Fruit fly (Drosophila melanogaster) whole organism, embryonic: ENCODE results near the gene CG32832.

Experiments
- Blimp-1 ChIP-seq: fragments of 200-800 bp; sonication (Bioruptor generic); optimal IDR thresholded peaks from 3 replicates; lab custom pipeline; 2018; ENCODE audit warnings: missing biosample characterization, missing genetic modification characterization, mild to moderate bottlenecking, moderate library complexity, missing genetic modification reagents
- CG11504 ChIP-seq: fragments of 200-800 bp; sonication (Bioruptor generic); optimal IDR thresholded peaks from 3 replicates; lab custom pipeline; 2019; ENCODE audit warnings: missing biosample characterization, mild to moderate bottlenecking, missing genetic modification characterization, moderate library complexity
- CG12391 ChIP-seq: fragments of 200-800 bp; sonication (Bioruptor generic); optimal IDR thresholded peaks from 3 replicates; lab custom pipeline; 2018; ENCODE audit warnings: missing biosample characterization, mild to moderate bottlenecking, missing genetic modification characterization, moderate library complexity
- CG15269 ChIP-seq: fragments of 200-800 bp; sonication (Bioruptor generic); optimal IDR thresholded peaks from 2 replicates; lab custom pipeline; 2018; ENCODE audit warnings: missing biosample characterization, mild to moderate bottlenecking, missing genetic modification characterization, moderate library complexity
- CG15479 ChIP-seq: fragments of 200-800 bp; sonication (Bioruptor generic); optimal IDR thresholded peaks from 3 replicates; lab custom pipeline; 2019; ENCODE audit warnings: missing biosample characterization, mild to moderate bottlenecking, missing genetic modification characterization, moderate library complexity
- CG17328 ChIP-seq: fragments of 200-800 bp; sonication (Bioruptor generic); IDR thresholded peaks from 2 replicates; pipeline ENCODE4 v1.3.6; 2022; ENCODE audit warnings: missing biosample characterization, missing genetic modification characterization
- CG17359 ChIP-seq: fragments of 200-800 bp; sonication (Bioruptor generic); optimal IDR thresholded peaks from 3 replicates; lab custom pipeline; 2018; ENCODE audit warnings: missing biosample characterization, mild to moderate bottlenecking, missing genetic modification characterization, moderate library complexity
- CG17361 ChIP-seq: fragments of 200-800 bp; sonication (Bioruptor generic); IDR thresholded peaks from 3 replicates; pipeline ENCODE4 v1.3.6; 2022; ENCODE audit warnings: missing biosample characterization, missing genetic modification characterization
- CG17829 ChIP-seq: fragments of 200-800 bp; optimal IDR thresholded peaks from 2 replicates; lab custom pipeline; 2019; ENCODE audit warnings: missing biosample characterization, mild to moderate bottlenecking, missing genetic modification characterization, moderate library complexity
- CG2199 ChIP-seq: fragments of 200-800 bp; sonication (Bioruptor generic); IDR thresholded peaks from 3 replicates; pipeline ENCODE4 v1.3.6; 2022; ENCODE audit warnings: missing biosample characterization, missing genetic modification characterization
- CG2678 ChIP-seq: fragments of 200-800 bp; sonication (Bioruptor generic); optimal IDR thresholded peaks from 3 replicates; lab custom pipeline; 2019; ENCODE audit warnings: missing biosample characterization, mild to moderate bottlenecking, missing genetic modification characterization, moderate library complexity
- CG2712 ChIP-seq: fragments of 200-800 bp; optimal IDR thresholded peaks from 3 replicates; lab custom pipeline; 2019; ENCODE audit warnings: missing biosample characterization, mild to moderate bottlenecking, missing genetic modification characterization, moderate library complexity
- CG2889 ChIP-seq: fragments of 200-800 bp; sonication (Bioruptor generic); IDR thresholded peaks from 3 replicates; pipeline ENCODE4 v1.3.6; 2022; ENCODE audit warnings: missing biosample characterization, missing genetic modification characterization
- CG31441 ChIP-seq: fragments of 200-800 bp; sonication (Bioruptor generic); IDR thresholded peaks from 2 replicates; pipeline ENCODE4 v1.3.6; 2022; ENCODE audit warnings: missing biosample characterization, missing genetic modification characterization
- CG3163 ChIP-seq: fragments of 200-800 bp; sonication (Bioruptor generic); optimal IDR thresholded peaks from 3 replicates; lab custom pipeline; 2016; ENCODE audit warnings: missing biosample characterization, missing genetic modification characterization
- CG7839 ChIP-seq: fragments of 200-800 bp; sonication (Bioruptor generic); optimal IDR thresholded peaks from 3 replicates; lab custom pipeline; 2018; ENCODE audit warnings: missing biosample characterization, mild to moderate bottlenecking, missing genetic modification characterization, moderate library complexity
- CG8089 ChIP-seq: fragments of 200-800 bp; sonication (Bioruptor generic); optimal IDR thresholded peaks from 3 replicates; lab custom pipeline; 2016; ENCODE audit warnings: missing biosample characterization, missing genetic modification characterization
- CTCF ChIP-seq: fragments of 200-800 bp; sonication (Bioruptor generic); optimal IDR thresholded peaks from 2 replicates; lab custom pipeline; 2017; ENCODE audit warnings: missing biosample characterization, mild to moderate bottlenecking, missing genetic modification characterization, moderate library complexity
- D19A ChIP-seq: fragments of 200-800 bp; optimal IDR thresholded peaks from 3 replicates; lab custom pipeline; 2019; ENCODE audit warnings: missing biosample characterization, mild to moderate bottlenecking, missing genetic modification characterization, moderate library complexity
- Dp ChIP-seq: fragments of 200-800 bp; sonication (Bioruptor generic); optimal IDR thresholded peaks from 2 replicates; lab custom pipeline; 2018; ENCODE audit warnings: missing biosample characterization, mild to moderate bottlenecking, missing genetic modification characterization, moderate library complexity
- Fer1 ChIP-seq: fragments of 200-800 bp; sonication (Bioruptor generic); optimal IDR thresholded peaks from 2 replicates; lab custom pipeline; 2017; ENCODE audit warnings: missing biosample characterization, mild to moderate bottlenecking, missing genetic modification characterization
- GATAe ChIP-seq: fragments of 200-800 bp; sonication (Bioruptor generic); conservative IDR thresholded peaks from 2 replicates; pipeline ENCODE4 v1.3.6; 2022; ENCODE audit warnings: missing biosample characterization, missing genetic modification characterization
- Hmr ChIP-seq: fragments of 200-800 bp; sonication (Bioruptor generic); optimal IDR thresholded peaks from 3 replicates; lab custom pipeline; 2017; ENCODE audit warnings: mild to moderate bottlenecking, missing biosample characterization, missing genetic modification reagents, missing genetic modification characterization
- Hr51 ChIP-seq, 2 experiments: fragments of 200-800 bp; sonication (Bioruptor generic); optimal IDR thresholded peaks; 2 replicates in 1 of 2; 3 replicates in 1 of 2; lab custom pipeline; 2016 to 2018; ENCODE audit warnings: missing biosample characterization in 2 of 2, missing genetic modification characterization in 2 of 2, mild to moderate bottlenecking in 1 of 2, moderate library complexity in 1 of 2
- Lpt ChIP-seq: fragments of >200 bp; optimal IDR thresholded peaks from 2 replicates; lab custom pipeline; 2018; ENCODE audit warnings: missing biosample characterization, missing genetic modification characterization
- Med ChIP-seq: fragments of 200-800 bp; sonication (Bioruptor generic); peaks from one replicate; lab custom pipeline; 2016; ENCODE audit warnings: missing biosample characterization, missing genetic modification characterization, mild to moderate bottlenecking, inconsistent platforms, moderate library complexity
- NC2β ChIP-seq: fragments of 200-800 bp; sonication (Bioruptor generic); optimal IDR thresholded peaks from 2 replicates; lab custom pipeline; 2016; ENCODE audit warnings: missing biosample characterization, missing genetic modification characterization
- PHDP ChIP-seq: fragments of 200-800 bp; sonication (Bioruptor generic); optimal IDR thresholded peaks from 3 replicates; lab custom pipeline; 2018; ENCODE audit warnings: missing biosample characterization, mild to moderate bottlenecking, missing genetic modification characterization, moderate library complexity
- Rfx ChIP-seq: fragments of 200-800 bp; sonication (Bioruptor generic); IDR thresholded peaks from 2 replicates; pipeline ENCODE4 v1.3.6; 2022; ENCODE audit warnings: missing biosample characterization, missing genetic modification characterization
- Side ChIP-seq: fragments of 200-800 bp; sonication (Bioruptor generic); optimal IDR thresholded peaks from 2 replicates; lab custom pipeline; 2016; ENCODE audit warnings: missing biosample characterization, missing genetic modification characterization
- cad ChIP-seq: fragments of >200 bp; optimal IDR thresholded peaks from 2 replicates; lab custom pipeline; 2017; ENCODE audit warnings: missing biosample characterization, missing genetic modification characterization
- ftz-f1 ChIP-seq: fragments of 200-800 bp; sonication (Bioruptor generic); optimal IDR thresholded peaks from 2 replicates; lab custom pipeline; 2016; ENCODE audit warnings: missing biosample characterization, missing genetic modification characterization
- gcm ChIP-seq: fragments of 200-800 bp; sonication (Bioruptor generic); optimal IDR thresholded peaks from 2 replicates; lab custom pipeline; 2019; ENCODE audit warnings: missing biosample characterization, mild to moderate bottlenecking, missing genetic modification characterization, moderate library complexity
- gem ChIP-seq: fragments of 200-800 bp; sonication (Bioruptor generic); optimal IDR thresholded peaks from 2 replicates; lab custom pipeline; 2019; ENCODE audit warnings: missing biosample characterization, mild to moderate bottlenecking, missing genetic modification characterization, moderate library complexity
- grau ChIP-seq: fragments of 200-800 bp; optimal IDR thresholded peaks from 3 replicates; lab custom pipeline; 2019; ENCODE audit warnings: missing biosample characterization, mild to moderate bottlenecking, missing genetic modification characterization, moderate library complexity
- nerfin-1 ChIP-seq: fragments of 200-800 bp; sonication (Bioruptor generic); optimal IDR thresholded peaks from 3 replicates; lab custom pipeline; 2019; ENCODE audit warnings: missing biosample characterization, mild to moderate bottlenecking, missing genetic modification characterization, moderate library complexity
- phol ChIP-seq: fragments of 200-800 bp; sonication (Bioruptor generic); optimal IDR thresholded peaks from 3 replicates; lab custom pipeline; 2018; ENCODE audit warnings: missing biosample characterization, mild to moderate bottlenecking, missing genetic modification characterization, moderate library complexity
- pita ChIP-seq: fragments of 200-800 bp; sonication (Bioruptor generic); optimal IDR thresholded peaks from 2 replicates; lab custom pipeline; 2017; ENCODE audit warnings: missing biosample characterization, mild to moderate bottlenecking, missing genetic modification characterization
- row ChIP-seq: fragments of 200-800 bp; sonication (Bioruptor generic); IDR thresholded peaks from 3 replicates; pipeline ENCODE4 v1.3.6; 2022; ENCODE audit warnings: missing biosample characterization, missing genetic modification characterization
- sim ChIP-seq: fragments of 200-800 bp; sonication (Bioruptor generic); IDR thresholded peaks from 2 replicates; pipeline ENCODE4 v1.3.6; 2022; ENCODE audit warnings: missing biosample characterization, missing genetic modification characterization
- stc ChIP-seq: fragments of 200-800 bp; sonication (Bioruptor generic); IDR thresholded peaks from 2 replicates; pipeline ENCODE4 v1.3.6; 2022; ENCODE audit warnings: missing biosample characterization, missing genetic modification characterization
- stwl ChIP-seq: fragments of 200-800 bp; sonication (Bioruptor generic); optimal IDR thresholded peaks from 3 replicates; lab custom pipeline; 2018; ENCODE audit warnings: missing biosample characterization, mild to moderate bottlenecking, missing genetic modification characterization, moderate library complexity
- unpg ChIP-seq: fragments of 200-800 bp; sonication (Bioruptor generic); optimal IDR thresholded peaks from 3 replicates; lab custom pipeline; 2018; ENCODE audit warnings: missing biosample characterization, mild to moderate bottlenecking, missing genetic modification characterization, moderate library complexity
- wek ChIP-seq: fragments of 200-800 bp; sonication (Bioruptor generic); optimal IDR thresholded peaks from 3 replicates; lab custom pipeline; 2018; ENCODE audit warnings: missing biosample characterization, mild to moderate bottlenecking, missing genetic modification characterization, moderate library complexity

CG32832 gene

DNA sequence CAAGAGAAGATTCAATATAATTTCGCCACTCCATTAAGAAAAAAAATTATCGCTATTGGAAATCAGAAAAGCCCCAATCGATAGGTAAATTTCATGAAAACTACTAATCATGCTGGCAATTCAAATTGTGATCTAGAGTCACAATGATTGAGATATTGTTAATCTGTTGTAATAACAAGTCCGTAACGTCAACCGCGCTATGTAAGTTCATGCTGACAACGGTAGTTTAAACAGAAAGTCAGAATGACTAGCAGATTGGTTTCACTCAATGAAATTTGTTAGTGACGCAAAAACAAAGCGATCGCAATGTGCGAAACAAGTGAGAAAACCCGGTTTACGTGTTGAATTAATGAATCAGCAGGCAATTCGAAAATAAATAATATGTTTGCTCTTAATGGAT, 22.0 kb downstream of the CG32832 start (continued):
- TF ChIP-seq CG15479: no peak
- TF ChIP-seq Dp (GFP tag; lab: Kevin White, UChicago): no peak
- no peak for TF ChIP-seq Lpt (GFP tag; lab: Kevin White, UChicago)
- TF ChIP-seq cad (GFP tag; lab: Kevin White, UChicago): no peak
- TF ChIP-seq, all 482 proteins: peak for 0

DNA sequence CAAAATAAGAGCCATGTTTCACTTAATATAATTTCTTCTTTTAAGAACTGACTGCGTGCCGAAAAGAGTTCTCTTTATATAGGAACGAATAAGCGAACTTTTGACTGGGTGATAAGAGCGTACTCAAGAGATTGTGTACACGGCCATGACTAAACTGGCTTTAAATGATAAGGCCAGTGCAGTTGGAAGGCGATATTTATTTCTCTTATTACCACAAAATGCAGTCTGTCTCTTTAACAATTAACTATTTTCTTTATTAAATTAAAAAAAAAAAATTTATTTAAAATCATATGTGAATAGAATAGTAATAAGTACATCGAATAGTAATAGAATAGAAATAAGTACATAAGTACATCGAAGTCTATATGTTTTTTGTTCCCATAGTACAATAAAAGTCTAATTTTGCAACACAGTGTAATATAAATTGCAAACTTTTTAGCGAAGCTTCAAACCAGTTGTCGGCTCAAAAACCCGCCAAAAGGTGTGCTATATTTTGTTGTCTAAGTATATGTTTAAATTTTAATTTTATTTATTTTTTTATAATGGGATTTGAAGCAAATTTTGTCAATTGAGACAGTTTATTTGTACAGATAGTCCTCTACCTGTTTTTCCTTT, 26.7 kb downstream of the CG32832 start, which contains the start of gene CG31810:
CG31810 (minus strand) TSS at position 51 of the 615 bp plus-strand sequence.
- TF ChIP-seq CG8089 (GFP tag; lab: Kevin White, UChicago) (no peak), gcm (GFP tag; lab: Kevin White, UChicago) (peak; percentile 12), ftz-f1 (GFP tag; lab: Kevin White, UChicago) (no peak), stc (GFP tag; lab: Robert Waterston, UW) (0 out of 2 replicates have a peak, but pooled peaks have one; percentile 8), NC2β (GFP tag; lab: Kevin White, UChicago) (no peak), CG17361 (0 out of 3 replicates have a peak, but pooled peaks have one; percentile 20), Side (GFP tag; lab: Kevin White, UChicago) (no peak), wek (GFP tag; lab: Kevin White, UChicago) (no peak), GATAe (GFP tag; lab: Robert Waterston, UW) (no peak), CG2712 (tag; lab: Kevin White, UChicago) (peak; percentile 17), CG17359 (peak; percentile 42), D19A (tag; lab: Kevin White, UChicago) (peak; percentile 16), phol (tag; lab: Kevin White, UChicago) (peak; percentile 2), sim (GFP tag; lab: Robert Waterston, UW) (no peak), CG31441 (peak; percentile 32; the same call in 1 of the 2 replicates), gem (tag; lab: Kevin White, UChicago) (peak; percentile 41), CG12391 (tag; lab: Kevin White, UChicago) (peak; percentile 17), Blimp-1 (GFP tag; lab: Kevin White, UChicago) (peak; percentile 4), CG17829 (tag; lab: Kevin White, UChicago) (peak; percentile 2), Med (GFP tag; lab: Kevin White, UChicago) (peak; percentile 11), Fer1 (GFP tag; lab: Kevin White, UChicago) (peak; percentile 8), CG2678 (tag; lab: Kevin White, UChicago) (peak; percentile 30), Hr51 (GFP tag; optimal IDR thresholded peaks at IDR 0.05; lab: Kevin White, UChicago) (peak in 1 of 2 experiments; percentile 21), CG2199 (GFP tag; lab: Robert Waterston, UW) (peak; percentile 7; the same call in 1 of the 3 replicates), CG3163 (GFP tag; lab: Kevin White, UChicago) (peak; percentile 76), CG15269 (peak; percentile 23), grau (tag; lab: Kevin White, UChicago) (peak; percentile 17), CG7839 (tag; lab: Kevin White, UChicago) (peak; percentile 15), pita (GFP tag; lab: Kevin White, UChicago) (peak; percentile 3), stwl (tag; lab: Kevin White, UChicago) (peak; percentile 16), CG11504 (tag; lab: Kevin White, UChicago) (peak; percentile 32), CTCF (GFP tag; lab: Kevin White, UChicago) (peak; percentile 31), CG17328 (GFP tag; lab: Robert Waterston, UW) (no peak), PHDP (peak; percentile 26), Rfx (GFP tag; lab: Robert Waterston, UW) (no peak), unpg (GFP tag; lab: Kevin White, UChicago) (peak; percentile 35), row (GFP tag; lab: Robert Waterston, UW) (peak; percentile 43), CG2889 (GFP tag; lab: Robert Waterston, UW) (peak; percentile 70; the same call in 2 of the 3 replicates), Hmr (GFP tag; lab: Kevin White, UChicago) (peak; percentile 19), nerfin-1 (no peak)
